Worm (Caenorhabditis elegans) whole organism, L2 larva: Measurements from ENCODE around the gene F22E5.23.

Experiments used
- snpc-4 ChIP-seq: fragments of 150-350 bp; optimal IDR thresholded peaks from 2 replicates; lab custom pipeline; 2014; ENCODE audit warnings: missing biosample characterization, missing genetic modification characterization
- ztf-11 ChIP-seq: sonication (generic microtip); optimal IDR thresholded peaks from 2 replicates; lab custom pipeline; 2017; ENCODE audit warnings: missing biosample characterization, missing genetic modification characterization

ce11 chrII:2684208-2684607 is 43.1 kb downstream of the F22E5.23 start, which contains the start of gene ceh-87:
- TF ChIP-seq snpc-4 (no peak), ztf-11 (tag; lab: Kevin White, UChicago) (no peak)
